Fruit fly (Drosophila melanogaster) whole organism, embryonic: ENCODE results near the gene SkpD.

Experiments used
- Ada2b ChIP-seq: fragments of 200-800 bp; sonication (Bioruptor generic); IDR thresholded peaks from 2 replicates; pipeline ENCODE4 v1.3.6; 2022; ENCODE audit warnings: missing biosample characterization, missing genetic modification characterization
- Bteb2 ChIP-seq: fragments of 200-800 bp; sonication (Bioruptor generic); optimal IDR thresholded peaks from 2 replicates; lab custom pipeline; 2016; ENCODE audit warnings: missing biosample characterization, missing genetic modification characterization
- CG10274 ChIP-seq: fragments of 200-800 bp; sonication (Bioruptor generic); optimal IDR thresholded peaks from 3 replicates; lab custom pipeline; 2017; ENCODE audit warnings: missing biosample characterization, mild to moderate bottlenecking, missing genetic modification characterization
- CG11695 ChIP-seq: fragments of 200-800 bp; sonication (Bioruptor generic); IDR thresholded peaks from 3 replicates; pipeline ENCODE4 v1.3.6; 2022; ENCODE audit warnings: missing biosample characterization, missing genetic modification characterization
- CG14710 ChIP-seq: fragments of 200-800 bp; sonication (Bioruptor generic); optimal IDR thresholded peaks from 3 replicates; lab custom pipeline; 2019; ENCODE audit warnings: missing biosample characterization, mild to moderate bottlenecking, missing genetic modification characterization, moderate library complexity
- CG14860 ChIP-seq: fragments of 200-800 bp; sonication (Bioruptor generic); IDR thresholded peaks from 3 replicates; pipeline ENCODE4 v1.3.6; 2022; ENCODE audit warnings: missing biosample characterization, missing genetic modification characterization; ENCODE audit not compliant: partially characterized antibody
- CG15269 ChIP-seq: fragments of 200-800 bp; sonication (Bioruptor generic); optimal IDR thresholded peaks from 2 replicates; lab custom pipeline; 2018; ENCODE audit warnings: missing biosample characterization, mild to moderate bottlenecking, missing genetic modification characterization, moderate library complexity
- CG15696 ChIP-seq: fragments of 200-800 bp; sonication (Bioruptor generic); optimal IDR thresholded peaks from 2 replicates; lab custom pipeline; 2019; ENCODE audit warnings: missing biosample characterization, mild to moderate bottlenecking, missing genetic modification characterization, moderate library complexity
- CG1602 ChIP-seq: fragments of 200-800 bp; sonication (Bioruptor generic); optimal IDR thresholded peaks from 3 replicates; lab custom pipeline; 2016; ENCODE audit warnings: missing biosample characterization, missing genetic modification characterization
- CG16815 ChIP-seq: fragments of 200-800 bp; sonication (Bioruptor generic); optimal IDR thresholded peaks from 3 replicates; lab custom pipeline; 2017; ENCODE audit warnings: missing biosample characterization, mild to moderate bottlenecking, missing genetic modification characterization
- CG18619 ChIP-seq: fragments of 200-800 bp; sonication (Bioruptor generic); optimal IDR thresholded peaks from 3 replicates; lab custom pipeline; 2017; ENCODE audit warnings: missing biosample characterization, mild to moderate bottlenecking, missing genetic modification characterization
- CG30431 ChIP-seq: fragments of 200-800 bp; sonication (Bioruptor generic); optimal IDR thresholded peaks from 2 replicates; lab custom pipeline; 2017; ENCODE audit warnings: missing biosample characterization, missing genetic modification characterization
- CG31224 ChIP-seq: fragments of 200-800 bp; sonication (Bioruptor generic); IDR thresholded peaks from 2 replicates; pipeline ENCODE4 v1.3.6; 2022; ENCODE audit warnings: missing biosample characterization, missing genetic modification characterization
- CG6654 ChIP-seq: fragments of 200-800 bp; sonication (Bioruptor generic); optimal IDR thresholded peaks from 2 replicates; lab custom pipeline; 2017; ENCODE audit warnings: missing biosample characterization, mild to moderate bottlenecking, missing genetic modification characterization
- CG7271 ChIP-seq: fragments of 200-800 bp; sonication (Bioruptor generic); optimal IDR thresholded peaks from 2 replicates; lab custom pipeline; 2018; ENCODE audit warnings: missing biosample characterization, mild to moderate bottlenecking, missing genetic modification characterization, moderate library complexity
- CG7839 ChIP-seq: fragments of 200-800 bp; sonication (Bioruptor generic); optimal IDR thresholded peaks from 3 replicates; lab custom pipeline; 2018; ENCODE audit warnings: missing biosample characterization, mild to moderate bottlenecking, missing genetic modification characterization, moderate library complexity
- CG7987 ChIP-seq: fragments of 200-800 bp; sonication (Bioruptor generic); optimal IDR thresholded peaks from 2 replicates; lab custom pipeline; 2018; ENCODE audit warnings: missing biosample characterization, mild to moderate bottlenecking, missing genetic modification characterization, moderate library complexity
- CG8281 ChIP-seq: fragments of 200-800 bp; sonication (Bioruptor generic); optimal IDR thresholded peaks from 2 replicates; lab custom pipeline; 2018; ENCODE audit warnings: missing biosample characterization, mild to moderate bottlenecking, missing genetic modification characterization, moderate library complexity
- CG8359 ChIP-seq: fragments of 200-800 bp; sonication (Bioruptor generic); optimal IDR thresholded peaks from 2 replicates; lab custom pipeline; 2017; ENCODE audit warnings: missing biosample characterization, mild to moderate bottlenecking, missing genetic modification characterization, borderline replicate concordance
- CG9797 ChIP-seq: fragments of 200-800 bp; sonication (Bioruptor generic); optimal IDR thresholded peaks from 3 replicates; lab custom pipeline; 2018; ENCODE audit warnings: missing biosample characterization, mild to moderate bottlenecking, missing genetic modification characterization
- CG9932 ChIP-seq: fragments of 200-800 bp; sonication (Bioruptor generic); IDR thresholded peaks from 2 replicates; pipeline ENCODE4 v1.3.6; 2022; ENCODE audit warnings: missing biosample characterization, missing genetic modification characterization
- D19B ChIP-seq: fragments of 200-800 bp; sonication (Bioruptor generic); optimal IDR thresholded peaks from 2 replicates; lab custom pipeline; 2017; ENCODE audit warnings: missing biosample characterization, mild to moderate bottlenecking, missing genetic modification characterization
- Drgx ChIP-seq: fragments of 200-800 bp; sonication (Bioruptor generic); IDR thresholded peaks from 2 replicates; pipeline ENCODE4 v1.3.6; 2022; ENCODE audit warnings: missing biosample characterization, missing genetic modification characterization
- GATAe ChIP-seq: fragments of 200-800 bp; sonication (Bioruptor generic); conservative IDR thresholded peaks from 2 replicates; pipeline ENCODE4 v1.3.6; 2022; ENCODE audit warnings: missing biosample characterization, missing genetic modification characterization
- MBD-R2 ChIP-seq: fragments of 200-800 bp; sonication (Bioruptor generic); IDR thresholded peaks from 2 replicates; pipeline ENCODE4 v1.3.6; 2022; ENCODE audit warnings: missing biosample characterization, missing genetic modification characterization
- Med ChIP-seq: fragments of 200-800 bp; sonication (Bioruptor generic); peaks from one replicate; lab custom pipeline; 2016; ENCODE audit warnings: missing biosample characterization, missing genetic modification characterization, mild to moderate bottlenecking, inconsistent platforms, moderate library complexity
- Ptx1 ChIP-seq: fragments of 200-800 bp; sonication (Bioruptor generic); IDR thresholded peaks from 2 replicates; pipeline ENCODE4 v1.3.6; 2022; ENCODE audit warnings: missing biosample characterization, missing genetic modification characterization
- Vsx1 ChIP-seq: fragments of 200-800 bp; sonication (Bioruptor generic); optimal IDR thresholded peaks from 2 replicates; lab custom pipeline; 2017; ENCODE audit warnings: missing biosample characterization, mild to moderate bottlenecking, missing genetic modification characterization, missing genetic modification reagents
- ab ChIP-seq: fragments of 200-800 bp; sonication (Bioruptor generic); optimal IDR thresholded peaks from 2 replicates; lab custom pipeline; 2016; ENCODE audit warnings: missing biosample characterization, missing genetic modification characterization
- ase ChIP-seq: fragments of 200-800 bp; sonication (Bioruptor generic); IDR thresholded peaks from 3 replicates; pipeline ENCODE4 v1.3.6; 2022; ENCODE audit warnings: missing biosample characterization, missing genetic modification characterization
- cad ChIP-seq: fragments of >200 bp; optimal IDR thresholded peaks from 2 replicates; lab custom pipeline; 2017; ENCODE audit warnings: missing biosample characterization, missing genetic modification characterization
- caup ChIP-seq: fragments of 200-800 bp; sonication (Bioruptor generic); optimal IDR thresholded peaks from 3 replicates; lab custom pipeline; 2017; ENCODE audit warnings: missing biosample characterization, mild to moderate bottlenecking, missing genetic modification characterization, moderate library complexity; ENCODE audit not compliant: severe bottlenecking
- chif ChIP-seq, 2 experiments: fragments of 200-800 bp; sonication (Bioruptor generic); optimal IDR thresholded peaks; 3 replicates each; lab custom pipeline; 2016; ENCODE audit warnings: missing biosample characterization in 2 of 2, missing genetic modification characterization in 2 of 2
- ci ChIP-seq: fragments of 200-800 bp; sonication (Bioruptor generic); IDR thresholded peaks from 3 replicates; pipeline ENCODE4 v1.3.6; 2022; ENCODE audit warnings: missing biosample characterization, missing genetic modification characterization
- corto ChIP-seq: fragments of 200-800 bp; sonication (Bioruptor generic); optimal IDR thresholded peaks from 2 replicates; lab custom pipeline; 2016; ENCODE audit warnings: missing biosample characterization, mild to moderate bottlenecking, missing genetic modification characterization, moderate library complexity
- crc ChIP-seq: fragments of 200-800 bp; sonication (Bioruptor generic); optimal IDR thresholded peaks from 2 replicates; lab custom pipeline; 2016; ENCODE audit warnings: missing biosample characterization, missing genetic modification characterization
- eve ChIP-seq, 2 experiments: fragments of >200 bp; optimal IDR thresholded peaks; 2 replicates each; lab custom pipeline; 2017; ENCODE audit warnings: missing biosample characterization in 2 of 2, missing genetic modification characterization in 2 of 2
- kah ChIP-seq: fragments of 200-800 bp; sonication (Bioruptor generic); optimal IDR thresholded peaks from 2 replicates; lab custom pipeline; 2018; ENCODE audit warnings: missing biosample characterization, mild to moderate bottlenecking, missing genetic modification characterization
- lola ChIP-seq, 3 experiments: fragments of >200 bp in 2 of 3; fragments of 200-800 bp in 1 of 3; sonication (Bioruptor generic) in 1 of 3; optimal IDR thresholded peaks; 2 replicates each; lab custom pipeline; 2017 to 2019; ENCODE audit warnings: missing biosample characterization in 3 of 3, missing genetic modification characterization in 3 of 3, mild to moderate bottlenecking in 1 of 3, moderate library complexity in 1 of 3
- luna ChIP-seq: fragments of 200-800 bp; sonication (Bioruptor generic); optimal IDR thresholded peaks from 2 replicates; lab custom pipeline; 2016; ENCODE audit warnings: missing biosample characterization, missing genetic modification characterization
- nau ChIP-seq: fragments of 200-800 bp; sonication (Bioruptor generic); optimal IDR thresholded peaks from 3 replicates; lab custom pipeline; 2017; ENCODE audit warnings: missing biosample characterization, mild to moderate bottlenecking, missing genetic modification characterization, missing genetic modification reagents
- pfk ChIP-seq: fragments of 200-800 bp; sonication (Bioruptor generic); optimal IDR thresholded peaks from 2 replicates; lab custom pipeline; 2018; ENCODE audit warnings: missing biosample characterization, mild to moderate bottlenecking, missing genetic modification characterization, moderate library complexity
- pum ChIP-seq: fragments of 200-800 bp; sonication (Bioruptor generic); optimal IDR thresholded peaks from 2 replicates; lab custom pipeline; 2016; ENCODE audit warnings: missing biosample characterization, missing genetic modification characterization
- sens ChIP-seq: fragments of 200-800 bp; sonication (Bioruptor generic); peaks from one replicate; lab custom pipeline; 2016; ENCODE audit warnings: missing biosample characterization, missing genetic modification characterization
- slbo ChIP-seq: fragments of 200-800 bp; sonication (Bioruptor generic); IDR thresholded peaks from 2 replicates; pipeline ENCODE4 v1.3.6; 2022; ENCODE audit warnings: missing biosample characterization, missing genetic modification characterization
- ssp ChIP-seq: fragments of 200-800 bp; sonication (Bioruptor generic); IDR thresholded peaks from 2 replicates; pipeline ENCODE4 v1.3.6; 2022; ENCODE audit warnings: missing biosample characterization, missing genetic modification characterization
- stwl ChIP-seq: fragments of 200-800 bp; sonication (Bioruptor generic); optimal IDR thresholded peaks from 3 replicates; lab custom pipeline; 2018; ENCODE audit warnings: missing biosample characterization, mild to moderate bottlenecking, missing genetic modification characterization, moderate library complexity
- unc-4 ChIP-seq: fragments of 200-800 bp; sonication (Bioruptor generic); IDR thresholded peaks from 2 replicates; pipeline ENCODE4 v1.3.6; 2022; ENCODE audit warnings: missing biosample characterization, missing genetic modification characterization; ENCODE audit not compliant: partially characterized antibody
- zen2 ChIP-seq: fragments of 200-800 bp; sonication (Bioruptor generic); IDR thresholded peaks from 3 replicates; pipeline ENCODE4 v1.3.6; 2022; ENCODE audit warnings: missing biosample characterization, missing genetic modification characterization; ENCODE audit not compliant: partially characterized antibody
- zf30C ChIP-seq: fragments of 200-800 bp; sonication (Bioruptor generic); optimal IDR thresholded peaks from 3 replicates; lab custom pipeline; 2018; ENCODE audit warnings: missing biosample characterization, mild to moderate bottlenecking, missing genetic modification characterization

The SkpD gene

dm6 chrX:19848342-19848793 lies 35.8 kb downstream of the SkpD start (continued):
- TF ChIP-seq CG9932 (GFP tag; lab: Robert Waterston, UW) (peak; percentile 59; the same call in 1 of the 2 replicates), D19B (GFP tag; lab: Kevin White, UChicago) (peak; percentile 57), CG10274 (GFP tag; lab: Kevin White, UChicago) (no peak), MBD-R2 (peak; percentile 61), CG16815 (peak; percentile 39), CG7987 (GFP tag; lab: Kevin White, UChicago) (peak; percentile 20), luna (peak; percentile 51), ase (GFP tag; lab: Robert Waterston, UW) (peak; percentile 69), CG14860 (GFP tag; lab: Robert Waterston, UW) (no peak), sens (GFP tag; lab: Kevin White, UChicago) (peak; percentile 94), CG31224 (no peak), kah (GFP tag; lab: Kevin White, UChicago) (peak; percentile 32), Vsx1 (GFP tag; lab: Kevin White, UChicago) (peak; percentile 7), CG7271 (tag; lab: Kevin White, UChicago) (peak; percentile 44), CG15269 (tag; lab: Kevin White, UChicago) (peak; percentile 68), crc (peak; percentile 54), CG1602 (peak; percentile 60), caup (GFP tag; lab: Kevin White, UChicago) (peak; percentile 51), pum (GFP tag; lab: Kevin White, UChicago) (peak; percentile 75), zen2 (GFP tag; lab: Robert Waterston, UW) (peak; percentile 72), CG30431 (peak; percentile 47), CG15696 (tag; lab: Kevin White, UChicago) (peak; percentile 49), Drgx (GFP tag; lab: Robert Waterston, UW) (peak; percentile 71), eve (GFP tag; optimal IDR thresholded peaks at IDR 0.05; lab: Kevin White, UChicago) (no peak), Bteb2 (GFP tag; lab: Kevin White, UChicago) (peak; percentile 23), corto (GFP tag; lab: Kevin White, UChicago) (no peak), CG11695 (GFP tag; lab: Robert Waterston, UW) (peak; percentile 73), nau (GFP tag; lab: Kevin White, UChicago) (no peak), stwl (peak; percentile 98), Ada2b (GFP tag; lab: Robert Waterston, UW) (peak; percentile 76), CG18619 (peak; percentile 43), unc-4 (GFP tag; lab: Robert Waterston, UW) (peak; percentile 36; the same call in 1 of the 2 replicates), CG8281 (tag; lab: Kevin White, UChicago) (no peak), ab (GFP tag; lab: Kevin White, UChicago) (peak; percentile 80), Med (GFP tag; lab: Kevin White, UChicago) (peak; percentile 97), pfk (peak; percentile 19), slbo (GFP tag; lab: Robert Waterston, UW) (peak; percentile 86), Ptx1 (peak; percentile 76), CG14710 (tag; lab: Kevin White, UChicago) (peak; percentile 53), CG7839 (tag; lab: Kevin White, UChicago) (peak; percentile 67), CG6654 (peak; percentile 4), cad (GFP tag; lab: Kevin White, UChicago) (no peak), ci (peak; percentile 87), GATAe (GFP tag; lab: Robert Waterston, UW) (no peak), zf30C (peak; percentile 99), lola (GFP tag; optimal IDR thresholded peaks at IDR 0.05; lab: Kevin White, UChicago) (peak in 1 of 3 experiments; percentile 30), ssp (peak; percentile 48), CG9797 (GFP tag; lab: Kevin White, UChicago) (no peak), chif (GFP tag; optimal IDR thresholded peaks at IDR 0.05; lab: Kevin White, UChicago) (peak; percentile 62 to 72), CG8359 (peak; percentile 42)
